Worm (Caenorhabditis elegans): ENCODE data around the gene fbxb-3.

- TF ChIP-seq dmd-4 (tag; optimal IDR thresholded peaks at IDR 0.05) (no peak), nhr-10 (tag; optimal IDR thresholded peaks at IDR 0.05) (no peak), ztf-11 (tag; optimal IDR thresholded peaks at IDR 0.05) (no peak), elt-3 (tag; optimal IDR thresholded peaks at IDR 0.05) (no peak), fos-1 (tag; optimal IDR thresholded peaks at IDR 0.05) (no peak), mdl-1 (tag; optimal IDR thresholded peaks at IDR 0.05) (no peak), lsy-2 (tag; optimal IDR thresholded peaks at IDR 0.05) (no peak), lin-39 (tag; optimal IDR thresholded peaks at IDR 0.05) (no peak), ztf-4 (tag; optimal IDR thresholded peaks at IDR 0.05) (no peak), nhr-11 (tag; optimal IDR thresholded peaks at IDR 0.05) (no peak), aly-2 (tag; optimal IDR thresholded peaks at IDR 0.05) (no peak), elt-1 (tag; optimal IDR thresholded peaks at IDR 0.05) (no peak), egl-27 (tag; optimal IDR thresholded peaks at IDR 0.05) (no peak), ama-1 (optimal IDR thresholded peaks at IDR 0.05) (no peak)
Observed at ce11 chrIV:11842121-11842520, 3.4 kb downstream of the fbxb-3 start, which contains the start of gene F38H4.3.
